Fruit fly (Drosophila melanogaster) whole organism, embryonic: ENCODE data around the gene Socs36E.

Source experiments
- BtbVII ChIP-seq: fragments of 200-800 bp; sonication (Bioruptor generic); optimal IDR thresholded peaks from 3 replicates; lab custom pipeline; 2017; ENCODE audit warnings: missing biosample characterization, mild to moderate bottlenecking, missing genetic modification characterization
- CG10274 ChIP-seq: fragments of 200-800 bp; sonication (Bioruptor generic); optimal IDR thresholded peaks from 3 replicates; lab custom pipeline; 2017; ENCODE audit warnings: missing biosample characterization, mild to moderate bottlenecking, missing genetic modification characterization
- CG10431 ChIP-seq: fragments of 200-800 bp; sonication (Bioruptor generic); optimal IDR thresholded peaks from 3 replicates; lab custom pipeline; 2018; ENCODE audit warnings: missing biosample characterization, mild to moderate bottlenecking, missing genetic modification characterization
- CG11398 ChIP-seq: fragments of 200-800 bp; sonication (Bioruptor generic); optimal IDR thresholded peaks from 2 replicates; lab custom pipeline; 2016; ENCODE audit warnings: missing biosample characterization, missing genetic modification characterization
- CG12391 ChIP-seq: fragments of 200-800 bp; sonication (Bioruptor generic); optimal IDR thresholded peaks from 3 replicates; lab custom pipeline; 2018; ENCODE audit warnings: missing biosample characterization, mild to moderate bottlenecking, missing genetic modification characterization, moderate library complexity
- CG12942 ChIP-seq: fragments of 200-800 bp; sonication (Bioruptor generic); optimal IDR thresholded peaks from 3 replicates; lab custom pipeline; 2016; ENCODE audit warnings: missing biosample characterization, missing genetic modification characterization
- CG13287 ChIP-seq: fragments of 200-800 bp; sonication (Bioruptor generic); IDR thresholded peaks from 2 replicates; pipeline ENCODE4 v1.3.6; 2022; ENCODE audit warnings: missing biosample characterization, missing genetic modification characterization; ENCODE audit not compliant: partially characterized antibody
- CG13624 ChIP-seq: fragments of 200-800 bp; sonication (Bioruptor generic); optimal IDR thresholded peaks from 2 replicates; lab custom pipeline; 2016; ENCODE audit warnings: missing biosample characterization, missing genetic modification characterization
- CG14441 ChIP-seq: fragments of 200-800 bp; sonication (Bioruptor generic); IDR thresholded peaks from 2 replicates; pipeline ENCODE4 v1.3.6; 2022; ENCODE audit warnings: missing biosample characterization, missing genetic modification characterization
- CG1529 ChIP-seq: fragments of 200-800 bp; sonication (Bioruptor generic); optimal IDR thresholded peaks from 3 replicates; lab custom pipeline; 2018; ENCODE audit warnings: missing biosample characterization, missing genetic modification characterization
- CG17361 ChIP-seq: fragments of 200-800 bp; sonication (Bioruptor generic); IDR thresholded peaks from 3 replicates; pipeline ENCODE4 v1.3.6; 2022; ENCODE audit warnings: missing biosample characterization, missing genetic modification characterization
- CG2116 ChIP-seq: fragments of 200-800 bp; sonication (Bioruptor generic); optimal IDR thresholded peaks from 3 replicates; lab custom pipeline; 2018; ENCODE audit warnings: missing biosample characterization, mild to moderate bottlenecking, missing genetic modification characterization
- CG30431 ChIP-seq: fragments of 200-800 bp; sonication (Bioruptor generic); optimal IDR thresholded peaks from 2 replicates; lab custom pipeline; 2017; ENCODE audit warnings: missing biosample characterization, missing genetic modification characterization
- CG32532 ChIP-seq: fragments of 200-800 bp; sonication (Bioruptor generic); IDR thresholded peaks from 2 replicates; pipeline ENCODE4 v1.3.6; 2022; ENCODE audit warnings: missing biosample characterization, missing genetic modification characterization
- CG33213 ChIP-seq: fragments of 200-800 bp; sonication (Bioruptor generic); optimal IDR thresholded peaks from 3 replicates; lab custom pipeline; 2016; ENCODE audit warnings: missing biosample characterization, missing genetic modification characterization
- CG34422 ChIP-seq: fragments of 200-800 bp; sonication (Bioruptor generic); IDR thresholded peaks from 3 replicates; pipeline ENCODE4 v1.3.6; 2022; ENCODE audit warnings: missing biosample characterization, missing genetic modification characterization
- CG4730 ChIP-seq: fragments of 200-800 bp; sonication (Bioruptor generic); IDR thresholded peaks from 2 replicates; pipeline ENCODE4 v1.3.6; 2022; ENCODE audit warnings: missing biosample characterization, missing genetic modification characterization
- CG6854 ChIP-seq: fragments of 200-800 bp; sonication (Bioruptor generic); optimal IDR thresholded peaks from 3 replicates; lab custom pipeline; 2017; ENCODE audit warnings: missing biosample characterization, mild to moderate bottlenecking, missing genetic modification characterization
- CG7928 ChIP-seq: fragments of 200-800 bp; sonication (Bioruptor generic); optimal IDR thresholded peaks from 2 replicates; lab custom pipeline; 2017; ENCODE audit warnings: missing biosample characterization, mild to moderate bottlenecking, missing genetic modification characterization
- CG8089 ChIP-seq: fragments of 200-800 bp; sonication (Bioruptor generic); optimal IDR thresholded peaks from 3 replicates; lab custom pipeline; 2016; ENCODE audit warnings: missing biosample characterization, missing genetic modification characterization
- CG8290 ChIP-seq, 3 experiments: fragments of 200-800 bp; sonication (Bioruptor generic); optimal IDR thresholded peaks; 2 replicates each; lab custom pipeline; 2016 to 2019; ENCODE audit warnings: missing biosample characterization in 3 of 3, missing genetic modification characterization in 3 of 3, mild to moderate bottlenecking in 2 of 3, moderate library complexity in 1 of 3
- CG8359 ChIP-seq: fragments of 200-800 bp; sonication (Bioruptor generic); optimal IDR thresholded peaks from 2 replicates; lab custom pipeline; 2017; ENCODE audit warnings: missing biosample characterization, mild to moderate bottlenecking, missing genetic modification characterization, borderline replicate concordance
- CG8924 ChIP-seq: fragments of 200-800 bp; optimal IDR thresholded peaks from 3 replicates; lab custom pipeline; 2019; ENCODE audit warnings: missing biosample characterization, mild to moderate bottlenecking, missing genetic modification characterization, moderate library complexity
- CG9932 ChIP-seq: fragments of 200-800 bp; sonication (Bioruptor generic); IDR thresholded peaks from 2 replicates; pipeline ENCODE4 v1.3.6; 2022; ENCODE audit warnings: missing biosample characterization, missing genetic modification characterization
- CHES-1-like ChIP-seq: fragments of 200-800 bp; sonication (Bioruptor generic); optimal IDR thresholded peaks from 2 replicates; lab custom pipeline; 2016; ENCODE audit warnings: missing biosample characterization, missing genetic modification characterization
- Dip3 ChIP-seq: fragments of 200-800 bp; sonication (Bioruptor generic); optimal IDR thresholded peaks from 3 replicates; lab custom pipeline; 2016; ENCODE audit warnings: missing biosample characterization, missing genetic modification characterization
- H15 ChIP-seq: fragments of 200-800 bp; sonication (Bioruptor generic); IDR thresholded peaks from 3 replicates; pipeline ENCODE4 v1.3.6; 2022; ENCODE audit warnings: missing biosample characterization, missing genetic modification characterization
- HLH54F ChIP-seq: fragments of 200-800 bp; sonication (Bioruptor generic); optimal IDR thresholded peaks from 3 replicates; lab custom pipeline; 2016; ENCODE audit warnings: missing biosample characterization, missing genetic modification characterization
- Hey ChIP-seq: fragments of 200-800 bp; sonication (Bioruptor generic); optimal IDR thresholded peaks from 3 replicates; lab custom pipeline; 2018; ENCODE audit warnings: missing biosample characterization, mild to moderate bottlenecking, missing genetic modification characterization
- HmgD ChIP-seq: fragments of 200-800 bp; sonication (Bioruptor generic); optimal IDR thresholded peaks from 3 replicates; lab custom pipeline; 2016; ENCODE audit warnings: missing biosample characterization, missing genetic modification characterization
- Med ChIP-seq: fragments of 200-800 bp; sonication (Bioruptor generic); peaks from one replicate; lab custom pipeline; 2016; ENCODE audit warnings: missing biosample characterization, missing genetic modification characterization, mild to moderate bottlenecking, inconsistent platforms, moderate library complexity
- Nf-YB ChIP-seq: fragments of 200-800 bp; sonication (Bioruptor generic); optimal IDR thresholded peaks from 3 replicates; lab custom pipeline; 2019; ENCODE audit warnings: missing biosample characterization, mild to moderate bottlenecking, missing genetic modification characterization, moderate library complexity
- Tbp ChIP-seq: fragments of >200 bp; optimal IDR thresholded peaks from 2 replicates; lab custom pipeline; 2018; ENCODE audit warnings: missing biosample characterization, missing genetic modification characterization
- Xrp1 ChIP-seq: fragments of 200-800 bp; sonication (Bioruptor generic); IDR thresholded peaks from 2 replicates; pipeline ENCODE4 v1.3.6; 2022; ENCODE audit warnings: missing biosample characterization, missing genetic modification characterization
- ab ChIP-seq: fragments of 200-800 bp; sonication (Bioruptor generic); optimal IDR thresholded peaks from 2 replicates; lab custom pipeline; 2016; ENCODE audit warnings: missing biosample characterization, missing genetic modification characterization
- cad ChIP-seq: fragments of >200 bp; optimal IDR thresholded peaks from 2 replicates; lab custom pipeline; 2017; ENCODE audit warnings: missing biosample characterization, missing genetic modification characterization
- ci ChIP-seq: fragments of 200-800 bp; sonication (Bioruptor generic); IDR thresholded peaks from 3 replicates; pipeline ENCODE4 v1.3.6; 2022; ENCODE audit warnings: missing biosample characterization, missing genetic modification characterization
- da ChIP-seq: fragments of 200-800 bp; sonication (Bioruptor generic); optimal IDR thresholded peaks from 2 replicates; lab custom pipeline; 2016; ENCODE audit warnings: missing biosample characterization, missing genetic modification characterization
- dysf ChIP-seq: fragments of 200-800 bp; sonication (Bioruptor generic); IDR thresholded peaks from 3 replicates; pipeline ENCODE4 v1.3.6; 2022; ENCODE audit warnings: missing biosample characterization, missing genetic modification characterization
- gt ChIP-seq: fragments of 200-800 bp; sonication (Bioruptor generic); IDR thresholded peaks from 2 replicates; pipeline ENCODE4 v1.3.6; 2022; ENCODE audit warnings: missing biosample characterization, missing genetic modification characterization
- rib ChIP-seq: fragments of 200-800 bp; sonication (Bioruptor generic); IDR thresholded peaks from 2 replicates; pipeline ENCODE4 v1.3.6; 2022; ENCODE audit warnings: missing biosample characterization, missing genetic modification characterization
- sens-2 ChIP-seq: fragments of 200-800 bp; sonication (Bioruptor generic); IDR thresholded peaks from 2 replicates; pipeline ENCODE4 v1.3.6; 2022; ENCODE audit warnings: missing biosample characterization, missing genetic modification characterization
- sisA ChIP-seq: fragments of 200-800 bp; sonication (Bioruptor generic); IDR thresholded peaks from 2 replicates; pipeline ENCODE4 v1.3.6; 2022; ENCODE audit warnings: missing biosample characterization, missing genetic modification characterization
- sna ChIP-seq: fragments of 200-800 bp; sonication (Bioruptor generic); IDR thresholded peaks from 2 replicates; pipeline ENCODE4 v1.3.6; 2022; ENCODE audit warnings: missing biosample characterization, missing genetic modification characterization; ENCODE audit not compliant: partially characterized antibody
- sqz ChIP-seq: fragments of 200-800 bp; sonication (Bioruptor generic); optimal IDR thresholded peaks from 3 replicates; lab custom pipeline; 2018; ENCODE audit warnings: missing biosample characterization, mild to moderate bottlenecking, missing genetic modification characterization
- sr ChIP-seq: fragments of 200-800 bp; sonication (Bioruptor generic); IDR thresholded peaks from 3 replicates; pipeline ENCODE4 v1.3.6; 2022; ENCODE audit warnings: missing biosample characterization, missing genetic modification characterization
- trem ChIP-seq: fragments of 200-800 bp; optimal IDR thresholded peaks from 3 replicates; lab custom pipeline; 2019; ENCODE audit warnings: missing biosample characterization, mild to moderate bottlenecking, missing genetic modification characterization, moderate library complexity
- ttk ChIP-seq: fragments of 200-800 bp; sonication (Bioruptor generic); IDR thresholded peaks from 2 replicates; pipeline ENCODE4 v2.1.2; 2022; ENCODE audit warnings: missing biosample characterization, missing genetic modification characterization
- vvl ChIP-seq: fragments of 200-800 bp; sonication (Bioruptor generic); IDR thresholded peaks from 2 replicates; pipeline ENCODE4 v1.3.6; 2022; ENCODE audit warnings: missing biosample characterization, missing genetic modification characterization
- zfh1 ChIP-seq: fragments of 200-800 bp; sonication (Bioruptor generic); IDR thresholded peaks from 3 replicates; pipeline ENCODE4 v1.3.6; 2022; ENCODE audit warnings: missing biosample characterization, missing genetic modification characterization

Gene Socs36E

dm6 chr2L:18146618-18147099, 5.6 kb downstream of the Socs36E start (continued):
- no peak for TF ChIP-seq CG10274
- no peak for TF ChIP-seq ci (GFP tag; lab: Robert Waterston, UW)
- TF ChIP-seq CG32532 (GFP tag; lab: Robert Waterston, UW) = no peak
- no peak for TF ChIP-seq CG8359 (GFP tag; lab: Kevin White, UChicago)
- no peak for TF ChIP-seq CG12391 (tag; lab: Kevin White, UChicago)
- peak; percentile 59 for TF ChIP-seq Med (GFP tag; lab: Kevin White, UChicago)
- TF ChIP-seq sisA = no peak
- TF ChIP-seq CG12942 (GFP tag; lab: Kevin White, UChicago) = no peak
- no peak for TF ChIP-seq CG6854
- TF ChIP-seq HmgD = no peak
- TF ChIP-seq Nf-YB = no peak
- peak; percentile 15; the same call in 1 of the 2 replicates for TF ChIP-seq vvl (GFP tag; lab: Robert Waterston, UW)
- no peak for TF ChIP-seq Dip3 (GFP tag; lab: Kevin White, UChicago)
- no peak for TF ChIP-seq CG33213 (GFP tag; lab: Kevin White, UChicago)
- no peak for TF ChIP-seq sqz
- no peak for TF ChIP-seq sr (GFP tag; lab: Robert Waterston, UW)
- TF ChIP-seq ttk (GFP tag; lab: Robert Waterston, UW) = no peak
- TF ChIP-seq CG8089 = no peak
- 0 out of 3 replicates have a peak, but pooled peaks have one; percentile 11 for TF ChIP-seq dysf (GFP tag; lab: Robert Waterston, UW)
- no peak for TF ChIP-seq CG2116
- no peak for TF ChIP-seq Tbp (GFP tag; lab: Kevin White, UChicago)
- TF ChIP-seq CG8290 (GFP tag; optimal IDR thresholded peaks at IDR 0.05; lab: Kevin White, UChicago) = no peak
- no peak for TF ChIP-seq CG8290 (tag; optimal IDR thresholded peaks at IDR 0.05; lab: Kevin White, UChicago)
- TF ChIP-seq da = no peak
- no peak for TF ChIP-seq CG13287
- no peak for TF ChIP-seq cad (GFP tag; lab: Kevin White, UChicago)
- TF ChIP-seq ab (GFP tag; lab: Kevin White, UChicago) = no peak
- TF ChIP-seq CG17361 (GFP tag; lab: Robert Waterston, UW) = no peak
- TF ChIP-seq BtbVII (GFP tag; lab: Kevin White, UChicago) = no peak
- TF ChIP-seq CG1529 (GFP tag; lab: Kevin White, UChicago) = no peak
- TF ChIP-seq rib (GFP tag; lab: Robert Waterston, UW) = no peak
- TF ChIP-seq CG14441 = 0 out of 2 replicates have a peak, but pooled peaks have one; percentile 12
- no peak for TF ChIP-seq H15 (GFP tag; lab: Robert Waterston, UW)
- no peak for TF ChIP-seq gt (GFP tag; lab: Robert Waterston, UW)
- no peak for TF ChIP-seq zfh1 (GFP tag; lab: Robert Waterston, UW)
- no peak for TF ChIP-seq Xrp1 (GFP tag; lab: Robert Waterston, UW)

- TF ChIP-seq sens-2 (0 out of 2 replicates have a peak, but pooled peaks have one; percentile 14), sna (GFP tag; lab: Robert Waterston, UW) (no peak), vvl (GFP tag; lab: Robert Waterston, UW) (peak; percentile 57)
These were observed 6.4 kb downstream of the Socs36E start for dm6 chr2L:18145826-18146225.

- TF ChIP-seq HLH54F (GFP tag; lab: Kevin White, UChicago) = peak; percentile 81
- TF ChIP-seq Hey (tag; lab: Kevin White, UChicago) = no peak
- peak; percentile 92 for TF ChIP-seq CG8924 (tag; lab: Kevin White, UChicago)
- TF ChIP-seq CG34422 (GFP tag; lab: Robert Waterston, UW) = peak; percentile 79; the same call in 2 of the 3 replicates
- TF ChIP-seq H15 (GFP tag; lab: Robert Waterston, UW) = peak; percentile 66; the same call in 2 of the 3 replicates
- TF ChIP-seq CG30431 (GFP tag; lab: Kevin White, UChicago) = peak; percentile 85
- TF ChIP-seq CG11398 (GFP tag; lab: Kevin White, UChicago) = peak; percentile 79
- TF ChIP-seq CG2116 = peak; percentile 60
- TF ChIP-seq CG9932 (GFP tag; lab: Robert Waterston, UW) = peak; percentile 50; the same call in 1 of the 2 replicates
- TF ChIP-seq CG7928 (GFP tag; lab: Kevin White, UChicago) = peak; percentile 15
- peak; percentile 65 for TF ChIP-seq CG4730 (GFP tag; lab: Robert Waterston, UW)
- no peak for TF ChIP-seq CG10431 (GFP tag; lab: Kevin White, UChicago)
- peak; percentile 79 for TF ChIP-seq CG13624 (GFP tag; lab: Kevin White, UChicago)
- peak; percentile 83 for TF ChIP-seq CHES-1-like (GFP tag; lab: Kevin White, UChicago)
- peak; percentile 84 for TF ChIP-seq trem (tag; lab: Kevin White, UChicago)
- peak; percentile 13 for TF ChIP-seq CG6854
- TF ChIP-seq CG8089 = peak; percentile 84
These were observed 7.0 kb downstream of the Socs36E start for dm6 chr2L:18145253-18145652.
